Worm (Caenorhabditis elegans): ENCODE data around the gene ced-10.

DNA sequence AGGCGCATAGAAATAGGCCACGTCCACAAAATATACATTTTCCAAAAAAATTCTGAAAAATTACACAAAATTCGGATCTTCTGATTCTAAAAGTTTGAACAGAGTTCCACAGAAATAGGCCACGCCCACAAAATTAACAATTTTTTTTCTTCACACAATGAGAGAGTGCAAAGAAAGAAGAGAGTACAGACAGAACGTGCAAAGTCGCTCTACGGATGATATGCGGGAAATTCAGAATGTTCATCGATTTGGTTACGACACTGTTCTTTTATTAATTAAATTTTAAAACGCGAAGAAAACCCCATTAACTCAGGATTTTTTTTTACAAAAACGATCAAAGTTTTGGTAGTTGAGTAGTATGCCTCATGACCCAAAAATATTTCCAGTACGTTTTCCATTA lies 23.7 kb upstream of the ced-10 start:
- TF ChIP-seq hlh-30 (tag; optimal IDR thresholded peaks at IDR 0.05; ENCODE audit: insufficient read depth), result no peak
- no peak for TF ChIP-seq ZK337.2 (GFP tag; IDR thresholded peaks at IDR 0.05)
- no peak for TF ChIP-seq nhr-237 (tag; optimal IDR thresholded peaks at IDR 0.05)
- no peak for TF ChIP-seq nhr-76 (tag; optimal IDR thresholded peaks at IDR 0.05)
